Worm (Caenorhabditis elegans): ENCODE data around the gene oac-39.

ce11 chrV:240287-240686 is 11.3 kb downstream of the oac-39 start, which contains the start of gene txt-2:
- TF ChIP-seq F49E8.2 (tag; optimal IDR thresholded peaks at IDR 0.05; ENCODE audit: insufficient read depth) (no peak), mxl-1 (tag; optimal IDR thresholded peaks at IDR 0.05) (no peak), ets-4 (GFP tag; optimal IDR thresholded peaks at IDR 0.05) (no peak), madf-3 (GFP tag; IDR thresholded peaks at IDR 0.05) (no peak), snpc-1.1 (tag; optimal IDR thresholded peaks at IDR 0.05; ENCODE audit: insufficient read depth) (no peak), F23B12.7 (tag; optimal IDR thresholded peaks at IDR 0.05; ENCODE audit: insufficient read depth) (no peak), unc-62 (GFP tag; optimal IDR thresholded peaks at IDR 0.05) (no peak), ama-1 (optimal IDR thresholded peaks at IDR 0.05) (no peak), ama-1 (GFP tag; optimal IDR thresholded peaks at IDR 0.05) (no peak), lsy-27 (tag; optimal IDR thresholded peaks at IDR 0.05; ENCODE audit: borderline replicate concordance, insufficient read depth) (no peak), hmg-1.2 (GFP tag; IDR thresholded peaks at IDR 0.05) (no peak)
